Fruit fly (Drosophila melanogaster): ENCODE measurements around the gene spict.

spict gene

DNA sequence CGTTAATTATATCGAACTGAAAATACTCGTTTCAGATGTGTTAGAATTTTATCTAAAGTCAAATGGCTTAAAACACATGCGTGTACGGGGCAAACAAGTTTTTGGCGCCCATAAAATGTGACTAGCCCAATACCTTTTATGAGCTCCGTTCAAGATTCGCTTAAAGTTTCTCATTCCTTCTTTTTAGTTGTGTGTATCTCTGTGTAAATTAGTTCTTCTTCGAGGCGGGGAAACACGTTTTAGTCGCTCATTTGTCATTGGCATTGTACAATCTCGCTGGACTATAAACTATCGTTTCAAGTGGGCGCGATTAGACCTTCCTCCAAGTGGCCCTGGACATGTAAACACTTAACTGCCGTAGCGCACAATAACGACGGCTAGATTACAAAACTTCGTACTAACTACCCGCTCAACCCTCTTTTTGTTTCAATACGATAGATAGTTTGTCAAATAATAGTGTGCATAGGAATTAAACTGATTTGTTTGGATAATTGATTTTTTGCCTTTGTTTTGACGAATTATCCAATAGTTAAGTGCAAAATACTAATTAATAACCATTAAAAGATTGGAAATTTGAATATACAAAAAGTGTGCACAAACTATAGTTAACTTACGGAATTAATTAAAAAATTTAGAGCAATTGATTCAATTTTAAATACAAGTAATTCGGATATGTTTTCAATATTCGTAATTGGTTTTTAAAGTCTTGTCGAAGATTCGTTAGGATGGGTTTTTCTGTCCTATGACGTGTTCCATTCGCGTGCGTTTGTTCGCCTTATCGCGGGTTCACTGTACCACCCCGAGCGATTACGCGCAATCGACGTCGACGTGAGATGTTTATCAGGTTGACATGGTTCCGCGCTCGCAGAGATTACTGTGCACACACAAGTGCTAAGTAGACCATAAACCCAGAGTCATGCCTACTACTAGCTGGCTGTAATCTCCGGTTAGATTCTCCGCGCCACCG, 16.2 kb downstream of the spict start (continued):
- TF ChIP-seq CG3847 (GFP tag; IDR thresholded peaks at IDR 0.05) (peak; percentile 35; the same call in 1 of the 2 replicates), tx (GFP tag; optimal IDR thresholded peaks at IDR 0.05) (no peak), gfzf (GFP tag; optimal IDR thresholded peaks at IDR 0.05) (no peak), CG9932 (GFP tag; IDR thresholded peaks at IDR 0.05) (peak; percentile 55), Hr39 (optimal IDR thresholded peaks at IDR 0.05) (no peak), Neu2 (GFP tag; optimal IDR thresholded peaks at IDR 0.05; ENCODE audit: borderline replicate concordance) (no peak), Chrac-16 (GFP tag; optimal IDR thresholded peaks at IDR 0.05) (no peak), CG17359 (tag; optimal IDR thresholded peaks at IDR 0.05) (peak; percentile 62), CG9609 (GFP tag; optimal IDR thresholded peaks at IDR 0.05) (no peak), CG4282 (GFP tag; optimal IDR thresholded peaks at IDR 0.05) (no peak), ken (GFP tag; IDR thresholded peaks at IDR 0.05) (no peak), C15 (GFP tag; IDR thresholded peaks at IDR 0.05) (0 out of 3 replicates have a peak, but pooled peaks have one; percentile 8), CrebB (tag; optimal IDR thresholded peaks at IDR 0.05) (no peak), vnd (GFP tag; IDR thresholded peaks at IDR 0.05; ENCODE audit: partially characterized antibody) (no peak), H15 (GFP tag; IDR thresholded peaks at IDR 0.05) (0 out of 3 replicates have a peak, but pooled peaks have one; percentile 69), B-H1 (GFP tag; IDR thresholded peaks at IDR 0.05) (peak; percentile 51; the same call in 2 of the 3 replicates), fd96Cb (tag; optimal IDR thresholded peaks at IDR 0.05) (no peak), Bdp1 (GFP tag; optimal IDR thresholded peaks at IDR 0.05) (no peak), slou (GFP tag; optimal IDR thresholded peaks at IDR 0.05) (no peak), CG10979 (tag; optimal IDR thresholded peaks at IDR 0.05) (peak; percentile 50), Nf-YB (GFP tag; optimal IDR thresholded peaks at IDR 0.05) (peak; percentile 20), CG15696 (tag; optimal IDR thresholded peaks at IDR 0.05) (peak; percentile 25), CG3065 (GFP tag; optimal IDR thresholded peaks at IDR 0.05) (no peak), CG6272 (GFP tag; IDR thresholded peaks at IDR 0.05) (no peak), phol (tag; optimal IDR thresholded peaks at IDR 0.05) (peak; percentile 63), ind (GFP tag; optimal IDR thresholded peaks at IDR 0.05) (peak; percentile 47), ab (GFP tag; optimal IDR thresholded peaks at IDR 0.05) (no peak), insv (GFP tag; optimal IDR thresholded peaks at IDR 0.05) (no peak), grau (tag; optimal IDR thresholded peaks at IDR 0.05) (peak; percentile 96), ci (GFP tag; IDR thresholded peaks at IDR 0.05) (peak; percentile 63; the same call in 2 of the 3 replicates), Meics (GFP tag; optimal IDR thresholded peaks at IDR 0.05) (peak; percentile 73), unpg (GFP tag; optimal IDR thresholded peaks at IDR 0.05) (peak; percentile 46), CG8281 (tag; optimal IDR thresholded peaks at IDR 0.05) (peak; percentile 3), MBD-R2 (GFP tag; IDR thresholded peaks at IDR 0.05) (peak; percentile 37), CHES-1-like (GFP tag; optimal IDR thresholded peaks at IDR 0.05) (no peak), CG34422 (GFP tag; IDR thresholded peaks at IDR 0.05) (0 out of 3 replicates have a peak, but pooled peaks have one; percentile 53), Atf6 (GFP tag; IDR thresholded peaks at IDR 0.05) (peak; percentile 76), CG16779 (GFP tag; IDR thresholded peaks at IDR 0.05) (no peak), cg (GFP tag; optimal IDR thresholded peaks at IDR 0.05) (no peak), hkb (optimal IDR thresholded peaks at IDR 0.05) (no peak), hkb (GFP tag; IDR thresholded peaks at IDR 0.05) (peak; percentile 77), stc (GFP tag; IDR thresholded peaks at IDR 0.05) (peak; percentile 70), GATAe (GFP tag; conservative IDR thresholded peaks at IDR 0.05) (peak; percentile 86), CG6683 (GFP tag; optimal IDR thresholded peaks at IDR 0.05) (peak; percentile 50), HmgD (GFP tag; optimal IDR thresholded peaks at IDR 0.05) (no peak), CG8924 (tag; optimal IDR thresholded peaks at IDR 0.05) (no peak), HmgZ (tag; optimal IDR thresholded peaks at IDR 0.05) (peak; percentile 32), Sry-δ (GFP tag; optimal IDR thresholded peaks at IDR 0.05) (no peak), Lpt (GFP tag; optimal IDR thresholded peaks at IDR 0.05) (no peak), shn (GFP tag; optimal IDR thresholded peaks at IDR 0.05) (no peak)
